1 fruit fly cellular context compared by ENCODE assay signal in the genomic region with DNA sequence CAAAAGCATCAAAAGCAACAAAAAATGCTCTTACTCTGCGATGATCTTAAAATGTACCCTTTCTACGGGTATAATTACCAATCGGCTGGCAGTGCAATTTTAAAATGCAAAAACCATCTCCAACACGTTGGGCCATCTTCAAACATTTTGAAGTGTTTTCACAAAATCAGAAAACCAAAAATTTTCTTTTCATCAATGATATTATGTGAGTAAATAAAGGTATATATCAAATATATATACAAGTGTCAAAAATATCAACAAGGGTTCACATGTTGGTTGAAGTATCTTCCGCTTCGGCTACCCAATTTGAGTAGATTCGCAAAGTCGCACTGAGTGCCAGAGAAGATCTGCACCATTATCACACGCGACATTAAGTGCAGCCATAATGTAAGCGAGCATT.
A peak's percentile ranks its signal among the peaks of the same experiment; 100 is the strongest.
TF ChIP-seq lines count a peak whose summit lies in the region.

No protein-coding gene starts in this region.

TF ChIP-seq in whole organism, prepupa, 60 proteins besides CTCF, POLR2A, EP300 and RAD21 (continued from another document):
- TF ChIP-seq OdsH (GFP tag; optimal IDR thresholded peaks at IDR 0.05; lab: Kevin White, UChicago): no peak
- TF ChIP-seq spab (GFP tag; optimal IDR thresholded peaks at IDR 0.05; lab: Kevin White, UChicago): peak; percentile 10
- TF ChIP-seq Blimp-1 (GFP tag; optimal IDR thresholded peaks at IDR 0.05; lab: Kevin White, UChicago): no peak
- no peak for TF ChIP-seq CG31627 (GFP tag; optimal IDR thresholded peaks at IDR 0.05; lab: Kevin White, UChicago)
- peak; percentile 14 for TF ChIP-seq CG32006 (GFP tag; optimal IDR thresholded peaks at IDR 0.05; lab: Kevin White, UChicago)
- TF ChIP-seq CG11902 (GFP tag; optimal IDR thresholded peaks at IDR 0.05; lab: Kevin White, UChicago): peak; percentile 2
- peak; percentile 0 for TF ChIP-seq Met (GFP tag; optimal IDR thresholded peaks at IDR 0.05; lab: Kevin White, UChicago)
- peak in 1 of 2 experiments; percentile 18 for TF ChIP-seq ss (GFP tag; optimal IDR thresholded peaks at IDR 0.05; lab: Kevin White, UChicago)
- TF ChIP-seq CG8119 (GFP tag; IDR thresholded peaks at IDR 0.05; lab: Robert Waterston, UW): no peak
- TF ChIP-seq CG1621 (tag; optimal IDR thresholded peaks at IDR 0.05; lab: Kevin White, UChicago): no peak
- peak; percentile 71 for TF ChIP-seq svp (GFP tag; lab: Kevin White, UChicago)
- TF ChIP-seq CG10631 (GFP tag; optimal IDR thresholded peaks at IDR 0.05; lab: Kevin White, UChicago): no peak
- peak; percentile 54 for TF ChIP-seq topi (GFP tag; optimal IDR thresholded peaks at IDR 0.05; lab: Kevin White, UChicago)
- no peak for TF ChIP-seq Sox15 (GFP tag; optimal IDR thresholded peaks at IDR 0.05; lab: Kevin White, UChicago)
- TF ChIP-seq esn (GFP tag; optimal IDR thresholded peaks at IDR 0.05; lab: Kevin White, UChicago): peak; percentile 30
- no peak for TF ChIP-seq eg (GFP tag; IDR thresholded peaks at IDR 0.05; lab: Robert Waterston, UW)
- TF ChIP-seq CG9139 (GFP tag; optimal IDR thresholded peaks at IDR 0.05; lab: Kevin White, UChicago): no peak
- no peak for TF ChIP-seq dac (GFP tag; optimal IDR thresholded peaks at IDR 0.05; lab: Kevin White, UChicago)
- TF ChIP-seq CG7368 (GFP tag; optimal IDR thresholded peaks at IDR 0.05; lab: Kevin White, UChicago): no peak
- TF ChIP-seq CG6854 (GFP tag; optimal IDR thresholded peaks at IDR 0.05; lab: Kevin White, UChicago): no peak
- no peak for TF ChIP-seq CG11294 (GFP tag; IDR thresholded peaks at IDR 0.05; lab: Robert Waterston, UW)
- peak; percentile 3 for TF ChIP-seq lz (GFP tag; optimal IDR thresholded peaks at IDR 0.05; lab: Kevin White, UChicago)
- no peak for TF ChIP-seq dsx (GFP tag; optimal IDR thresholded peaks at IDR 0.05; lab: Kevin White, UChicago; ENCODE audit: poor library complexity, severe bottlenecking)
- TF ChIP-seq fd59A (GFP tag; optimal IDR thresholded peaks at IDR 0.05; lab: Kevin White, UChicago): no peak
- no peak for TF ChIP-seq Hr39 (GFP tag; optimal IDR thresholded peaks at IDR 0.05; lab: Kevin White, UChicago)
- peak; percentile 25 for TF ChIP-seq cyc (GFP tag; optimal IDR thresholded peaks at IDR 0.05; lab: Kevin White, UChicago)
- no peak for TF ChIP-seq Hr4 (GFP tag; optimal IDR thresholded peaks at IDR 0.05; lab: Kevin White, UChicago)
- TF ChIP-seq Sox14 (GFP tag; optimal IDR thresholded peaks at IDR 0.05; lab: Kevin White, UChicago): no peak
- no peak for TF ChIP-seq Eip93F (GFP tag; optimal IDR thresholded peaks at IDR 0.05; lab: Kevin White, UChicago)
- no peak for TF ChIP-seq CG16779 (tag; optimal IDR thresholded peaks at IDR 0.05; lab: Kevin White, UChicago)
